Worm (Caenorhabditis elegans) whole organism, young adult: ENCODE results near the gene mdmh-35.

ENCODE experiments used
- B0019.2 ChIP-seq: fragments of 200-800 bp; sonication (Bioruptor generic); conservative IDR thresholded peaks from 2 replicates; pipeline ENCODE4 v1.3.6; 2022; ENCODE audit warnings: missing genetic modification reagents, missing genetic modification characterization, missing compliant biosample characterization
- B0035.1 ChIP-seq: sonication (generic microtip); optimal IDR thresholded peaks from 2 replicates; lab custom pipeline; 2016; ENCODE audit warnings: missing genetic modification characterization, mild to moderate bottlenecking, missing compliant biosample characterization, missing genotype, missing genetic modification reagents
- B0336.3 ChIP-seq: fragments of 200-800 bp; sonication (Bioruptor generic); IDR thresholded peaks from 2 replicates; pipeline ENCODE4 v1.3.6; 2022; ENCODE audit warnings: missing genetic modification characterization, missing compliant biosample characterization
- F37B4.10 ChIP-seq: fragments of 200-800 bp; sonication (Bioruptor generic); IDR thresholded peaks from 2 replicates; pipeline ENCODE4 v1.3.6; 2022; ENCODE audit warnings: missing genetic modification characterization, missing compliant biosample characterization
- F55B11.4 ChIP-seq: sonication (generic microtip); optimal IDR thresholded peaks from 2 replicates; lab custom pipeline; 2016; ENCODE audit warnings: missing compliant biosample characterization, missing genetic modification characterization, borderline replicate concordance; ENCODE audit not compliant: insufficient read depth
- Y56A3A.18 ChIP-seq: fragments of 200-800 bp; sonication (Bioruptor generic); IDR thresholded peaks from 2 replicates; pipeline ENCODE4 v1.3.6; 2022; ENCODE audit warnings: missing genetic modification reagents, missing genetic modification characterization, missing compliant biosample characterization
- ZK185.1 ChIP-seq: sonication (generic microtip); optimal IDR thresholded peaks from 2 replicates; lab custom pipeline; 2016; ENCODE audit warnings: mild to moderate bottlenecking, missing genetic modification characterization, missing compliant biosample characterization; ENCODE audit not compliant: poor library complexity, severe bottlenecking
- ama-1 ChIP-seq, 3 experiments: fragments of 150-350 bp in 1 of 3; sonication (generic microtip) in 2 of 3; optimal IDR thresholded peaks; 2 replicates each; lab custom pipeline; 2014 to 2018; ENCODE audit warnings: missing biosample characterization in 2 of 3, missing genetic modification characterization in 2 of 3, missing genetic modification reagents in 2 of 3
- atf-7 ChIP-seq: sonication (generic microtip); optimal IDR thresholded peaks from 2 replicates; lab custom pipeline; 2017; ENCODE audit warnings: mild to moderate bottlenecking, missing genetic modification characterization, missing compliant biosample characterization
- ccch-3 ChIP-seq: fragments of 200-800 bp; sonication (Bioruptor generic); optimal IDR thresholded peaks from 2 replicates; lab custom pipeline; 2018; ENCODE audit warnings: mild to moderate bottlenecking, missing genetic modification characterization, missing compliant biosample characterization
- cebp-1 ChIP-seq, 2 experiments: fragments of 200-800 bp in 1 of 2; sonication (Bioruptor generic) in 1 of 2; sonication (generic microtip) in 1 of 2; IDR thresholded peaks in 1 of 2; optimal IDR thresholded peaks in 1 of 2; 2 replicates each; pipeline versions ENCODE4 v1.3.6 to Lab custom; 2017 to 2022; ENCODE audit warnings: missing compliant biosample characterization in 2 of 2, missing genetic modification characterization in 2 of 2, mild to moderate bottlenecking in 1 of 2, missing genetic modification reagents in 1 of 2, moderate library complexity in 1 of 2
- ceh-100 ChIP-seq: fragments of 200-800 bp; sonication (Bioruptor generic); IDR thresholded peaks from 2 replicates; pipeline ENCODE4 v1.3.6; 2022; ENCODE audit warnings: missing genetic modification reagents, missing genetic modification characterization, missing compliant biosample characterization
- ceh-79 ChIP-seq: sonication (generic microtip); optimal IDR thresholded peaks from 2 replicates; lab custom pipeline; 2017; ENCODE audit warnings: mild to moderate bottlenecking, missing genetic modification characterization, missing compliant biosample characterization
- ceh-91 ChIP-seq: fragments of 200-800 bp; sonication (Bioruptor generic); IDR thresholded peaks from 2 replicates; pipeline ENCODE4 v1.3.6; 2022; ENCODE audit warnings: missing genetic modification reagents, missing genetic modification characterization, missing compliant biosample characterization
- chd-7 ChIP-seq: sonication (generic microtip); optimal IDR thresholded peaks from 2 replicates; lab custom pipeline; 2016; ENCODE audit warnings: mild to moderate bottlenecking, missing genetic modification characterization, moderate library complexity, missing compliant biosample characterization
- egl-44 ChIP-seq: fragments of 200-800 bp; sonication (Bioruptor generic); IDR thresholded peaks from 2 replicates; pipeline ENCODE4 v1.3.6; 2022; ENCODE audit warnings: missing genetic modification reagents, missing genetic modification characterization, missing compliant biosample characterization
- egrh-3 ChIP-seq: fragments of 200-800 bp; sonication (Bioruptor generic); IDR thresholded peaks from 2 replicates; pipeline ENCODE4 v1.3.6; 2022; ENCODE audit warnings: missing genetic modification reagents, missing genetic modification characterization, missing compliant biosample characterization
- gei-17 ChIP-seq: fragments of 200-800 bp; sonication (Bioruptor generic); optimal IDR thresholded peaks from 2 replicates; lab custom pipeline; 2018; ENCODE audit warnings: mild to moderate bottlenecking, missing genetic modification characterization, missing compliant biosample characterization
- him-1 ChIP-seq: sonication (generic microtip); optimal IDR thresholded peaks from 2 replicates; lab custom pipeline; 2016; ENCODE audit warnings: missing genotype, missing genetic modification reagents, missing genetic modification characterization, missing compliant biosample characterization
- lin-35 ChIP-seq, 3 experiments: fragments of 150-350 bp in 2 of 3; sonication (generic microtip) in 1 of 3; optimal IDR thresholded peaks; 2 replicates each; lab custom pipeline; 2014 to 2018; ENCODE audit warnings: missing biosample characterization in 3 of 3, missing genetic modification characterization in 3 of 3, missing genetic modification reagents in 3 of 3
- lin-54 ChIP-seq: fragments of 200-800 bp; sonication (Bioruptor generic); optimal IDR thresholded peaks from 2 replicates; lab custom pipeline; 2018; ENCODE audit warnings: mild to moderate bottlenecking, missing genetic modification characterization, missing compliant biosample characterization
- madf-6 ChIP-seq: fragments of 200-800 bp; sonication (Bioruptor generic); IDR thresholded peaks from 2 replicates; pipeline ENCODE4 v1.3.6; 2022; ENCODE audit warnings: missing genetic modification reagents, missing genetic modification characterization, missing compliant biosample characterization
- mcd-1 ChIP-seq: fragments of 200-800 bp; sonication (Bioruptor generic); IDR thresholded peaks from 2 replicates; pipeline ENCODE4 v1.3.6; 2022; ENCODE audit warnings: missing genetic modification reagents, missing genetic modification characterization, missing compliant biosample characterization
- mxl-1 ChIP-seq: sonication (generic microtip); optimal IDR thresholded peaks from 2 replicates; lab custom pipeline; 2016; ENCODE audit warnings: missing genetic modification characterization, missing compliant biosample characterization
- nfya-1 ChIP-seq: sonication (generic microtip); optimal IDR thresholded peaks from 2 replicates; lab custom pipeline; 2017; ENCODE audit warnings: antibody characterized with exemption, missing compliant biosample characterization, missing genetic modification characterization, borderline replicate concordance; ENCODE audit not compliant: insufficient read depth
- nfya-2 ChIP-seq: fragments of 200-800 bp; sonication (Bioruptor generic); IDR thresholded peaks from 2 replicates; pipeline ENCODE4 v1.3.6; 2022; ENCODE audit warnings: missing genetic modification reagents, missing genetic modification characterization, missing compliant biosample characterization
- nfyb-1 ChIP-seq: fragments of 200-800 bp; sonication (Bioruptor generic); IDR thresholded peaks from 2 replicates; pipeline ENCODE4 v1.3.6; 2022; ENCODE audit warnings: missing genetic modification reagents, missing genetic modification characterization, missing compliant biosample characterization
- nhr-120 ChIP-seq: fragments of 200-800 bp; sonication (Bioruptor generic); IDR thresholded peaks from 2 replicates; pipeline ENCODE4 v1.3.6; 2022; ENCODE audit warnings: missing genetic modification characterization, missing compliant biosample characterization
- nhr-27 ChIP-seq: fragments of 200-800 bp; sonication (Bioruptor generic); optimal IDR thresholded peaks from 2 replicates; lab custom pipeline; 2018; ENCODE audit warnings: mild to moderate bottlenecking, missing genetic modification characterization, moderate library complexity, missing compliant biosample characterization
- nhr-80 ChIP-seq: sonication (generic microtip); optimal IDR thresholded peaks from 2 replicates; lab custom pipeline; 2016; ENCODE audit warnings: missing genetic modification characterization, missing compliant biosample characterization
- pbrm-1 ChIP-seq: fragments of 200-800 bp; sonication (Bioruptor generic); IDR thresholded peaks from 2 replicates; pipeline ENCODE4 v1.3.6; 2022; ENCODE audit warnings: missing genetic modification reagents, missing genetic modification characterization, missing compliant biosample characterization
- pha-4 ChIP-seq: fragments of 150-350 bp; sonication (generic microtip); optimal IDR thresholded peaks from 2 replicates; lab custom pipeline; 2014; ENCODE audit warnings: missing biosample characterization, missing genetic modification reagents, missing genetic modification characterization
- rcor-1 ChIP-seq: fragments of 200-800 bp; sonication (Bioruptor generic); IDR thresholded peaks from 2 replicates; pipeline ENCODE4 v1.3.6; 2022; ENCODE audit warnings: missing genetic modification reagents, missing genetic modification characterization, missing compliant biosample characterization
- tbp1 ChIP-seq: fragments of 200-800 bp; sonication (Bioruptor generic); optimal IDR thresholded peaks from 2 replicates; lab custom pipeline; 2018; ENCODE audit warnings: mild to moderate bottlenecking, missing genetic modification characterization, missing compliant biosample characterization
- tlf-1 ChIP-seq: fragments of 200-800 bp; sonication (Bioruptor generic); optimal IDR thresholded peaks from 2 replicates; lab custom pipeline; 2018; ENCODE audit warnings: mild to moderate bottlenecking, missing genetic modification characterization, missing compliant biosample characterization
- unc-130 ChIP-seq: sonication (generic microtip); optimal IDR thresholded peaks from 2 replicates; lab custom pipeline; 2016; ENCODE audit warnings: missing genetic modification reagents, missing genetic modification characterization, missing compliant biosample characterization
- xnd-1 ChIP-seq: sonication (generic microtip); optimal IDR thresholded peaks from 2 replicates; lab custom pipeline; 2016; ENCODE audit warnings: missing genotype, missing genetic modification reagents, missing genetic modification characterization, missing compliant biosample characterization
- zfh-2 ChIP-seq: fragments of 200-800 bp; sonication (Bioruptor generic); conservative IDR thresholded peaks from 2 replicates; pipeline ENCODE4 v1.3.6; 2022; ENCODE audit warnings: missing genetic modification reagents, missing genetic modification characterization, missing compliant biosample characterization
- ztf-3 ChIP-seq: fragments of 200-800 bp; sonication (Bioruptor generic); optimal IDR thresholded peaks from 2 replicates; lab custom pipeline; 2018; ENCODE audit warnings: mild to moderate bottlenecking, missing genetic modification characterization, missing compliant biosample characterization

Gene mdmh-35

DNA sequence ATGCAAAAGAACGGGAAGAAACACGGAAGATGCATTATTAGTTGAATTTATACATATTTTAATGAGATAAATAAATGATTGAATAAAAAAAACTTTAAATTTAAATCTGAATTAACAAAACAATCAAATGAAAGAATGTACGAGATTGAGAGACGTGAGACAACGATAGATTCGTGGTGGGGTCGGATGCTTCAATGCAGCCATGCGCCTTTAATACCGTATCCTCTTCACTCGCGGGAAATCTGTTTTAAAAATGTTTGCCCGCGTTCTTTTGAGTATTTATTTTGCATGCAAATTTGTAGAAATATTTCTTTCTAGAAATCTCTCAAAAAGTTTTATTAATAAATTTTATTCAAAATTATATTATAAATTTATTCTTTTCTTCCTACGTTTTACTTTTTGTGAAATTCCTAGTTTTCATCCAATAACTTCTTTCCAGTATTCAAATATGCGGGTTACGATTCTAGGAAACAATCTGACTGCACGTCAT is 24.9 kb upstream of the mdmh-35 start, which contains the start of gene perm-1 (continued):
- TF ChIP-seq B0035.1 (tag; lab: Kevin White, UChicago) (no peak), him-1 (tag; lab: Kevin White, UChicago) (peak; percentile 44), F37B4.10 (no peak), nhr-27 (tag; lab: Kevin White, UChicago) (no peak), ceh-91 (peak; percentile 96)
- TF ChIP-seq, all 124 proteins: peak for 42

ce11 chrII:7879266-7879718 is 23.8 kb upstream of the mdmh-35 start, which contains the start of the genes vha-4 and T01H3.5:
Gene vha-4 (minus strand): TSS chrII:7879316.
Gene T01H3.5 (plus strand): TSS chrII:7879616.
- no peak for TF ChIP-seq ama-1 (optimal IDR thresholded peaks at IDR 0.05; lab: Kevin White, UChicago)
- TF ChIP-seq ama-1 (GFP tag; optimal IDR thresholded peaks at IDR 0.05; lab: Kevin White, UChicago) = no peak
- no peak for TF ChIP-seq pbrm-1 (GFP tag; lab: Robert Waterston, UW)
- no peak for TF ChIP-seq B0019.2
- TF ChIP-seq zfh-2 (GFP tag; lab: Robert Waterston, UW) = 0 out of 2 replicates have a peak, but pooled peaks have one; percentile 8
- TF ChIP-seq nhr-80 (tag; lab: Kevin White, UChicago) = peak; percentile 55
- no peak for TF ChIP-seq egl-44 (GFP tag; lab: Robert Waterston, UW)
- TF ChIP-seq, all 124 proteins: peak for 2

ce11 chrII:7877744-7878468 is 22.4 kb upstream of the mdmh-35 start, which contains the start of gene T01H3.2:
Gene T01H3.2 (minus strand): TSS chrII:7877994.
- TF ChIP-seq ztf-3 (GFP tag; lab: Kevin White, UChicago) (no peak), nhr-120 (GFP tag; lab: Robert Waterston, UW) (no peak), tbp1 (peak; percentile 21), mxl-1 (tag; lab: Kevin White, UChicago) (no peak), chd-7 (tag; lab: Kevin White, UChicago) (peak; percentile 28), ceh-79 (tag; lab: Kevin White, UChicago) (no peak), Y56A3A.18 (GFP tag; lab: Robert Waterston, UW) (no peak), nfya-2 (GFP tag; lab: Robert Waterston, UW) (no peak), xnd-1 (no peak), nfya-1 (tag; lab: Kevin White, UChicago) (no peak), ceh-100 (GFP tag; lab: Robert Waterston, UW) (no peak), lin-35 (GFP tag; optimal IDR thresholded peaks at IDR 0.05; lab: Kevin White, UChicago) (peak in 1 of 3 experiments; percentile 22), rcor-1 (no peak), egrh-3 (no peak), madf-6 (GFP tag; lab: Robert Waterston, UW) (no peak; the same call in 1 of the 2 replicates), B0336.3 (GFP tag; lab: Robert Waterston, UW) (0 out of 2 replicates have a peak, but pooled peaks have one; percentile 10), ZK185.1 (tag; lab: Kevin White, UChicago) (no peak), nfyb-1 (GFP tag; lab: Robert Waterston, UW) (peak; percentile 33; the same call in 1 of the 2 replicates), mcd-1 (GFP tag; lab: Robert Waterston, UW) (no peak), pha-4 (no peak), gei-17 (GFP tag; lab: Kevin White, UChicago) (no peak), F55B11.4 (tag; lab: Kevin White, UChicago) (no peak), tlf-1 (GFP tag; lab: Kevin White, UChicago) (peak; percentile 51), lin-54 (peak; percentile 37), cebp-1 (GFP tag; IDR thresholded peaks at IDR 0.05; lab: Robert Waterston, UW) (no peak), cebp-1 (tag; optimal IDR thresholded peaks at IDR 0.05; lab: Kevin White, UChicago) (peak; percentile 21), atf-7 (tag; lab: Kevin White, UChicago) (peak; percentile 9), ccch-3 (GFP tag; lab: Kevin White, UChicago) (no peak), unc-130 (GFP tag; lab: Kevin White, UChicago) (no peak)
